Worm (Caenorhabditis elegans): ENCODE data around the gene ssup-72.
"Not testable (repeated sequence)": the region's sequence is repeated elsewhere in the genome, so short reads cannot be mapped to it uniquely, and the experiment has no call there.

Gene ssup-72

ce11 chrII:6768014-6768413 lies 8.4 kb upstream of the ssup-72 start, which contains the start of gene F41G3.18:
F41G3.18 (plus strand) TSS chrII:6768314.
- TF ChIP-seq cog-1 (tag; optimal IDR thresholded peaks at IDR 0.05), result no peak
- no peak for TF ChIP-seq T22C8.4 (GFP tag; IDR thresholded peaks at IDR 0.05)
- TF ChIP-seq ref-1 (GFP tag; conservative IDR thresholded peaks at IDR 0.05), result no peak
- no peak for TF ChIP-seq med-1 (GFP tag; optimal IDR thresholded peaks at IDR 0.05; ENCODE audit: insufficient read depth)
- no peak for TF ChIP-seq ztf-23 (GFP tag; IDR thresholded peaks at IDR 0.05)
- no peak for TF ChIP-seq tab-1 (GFP tag; IDR thresholded peaks at IDR 0.05)
- TF ChIP-seq flt-1 (GFP tag; IDR thresholded peaks at IDR 0.05), result no peak
- no peak for TF ChIP-seq ztf-29 (GFP tag; IDR thresholded peaks at IDR 0.05)
- TF ChIP-seq klf-2 (GFP tag; conservative IDR thresholded peaks at IDR 0.05), result no peak

ce11 chrII:6770030-6770429 lies 6.4 kb upstream of the ssup-72 start:
- TF ChIP-seq cog-1 (tag; optimal IDR thresholded peaks at IDR 0.05), result no peak
- no peak for TF ChIP-seq ref-1 (GFP tag; conservative IDR thresholded peaks at IDR 0.05)
- TF ChIP-seq flt-1 (GFP tag; IDR thresholded peaks at IDR 0.05), result no peak
- no peak for TF ChIP-seq med-1 (GFP tag; optimal IDR thresholded peaks at IDR 0.05; ENCODE audit: insufficient read depth)
- TF ChIP-seq klf-2 (GFP tag; conservative IDR thresholded peaks at IDR 0.05), result no peak
- TF ChIP-seq tab-1 (GFP tag; IDR thresholded peaks at IDR 0.05), result no peak

DNA sequence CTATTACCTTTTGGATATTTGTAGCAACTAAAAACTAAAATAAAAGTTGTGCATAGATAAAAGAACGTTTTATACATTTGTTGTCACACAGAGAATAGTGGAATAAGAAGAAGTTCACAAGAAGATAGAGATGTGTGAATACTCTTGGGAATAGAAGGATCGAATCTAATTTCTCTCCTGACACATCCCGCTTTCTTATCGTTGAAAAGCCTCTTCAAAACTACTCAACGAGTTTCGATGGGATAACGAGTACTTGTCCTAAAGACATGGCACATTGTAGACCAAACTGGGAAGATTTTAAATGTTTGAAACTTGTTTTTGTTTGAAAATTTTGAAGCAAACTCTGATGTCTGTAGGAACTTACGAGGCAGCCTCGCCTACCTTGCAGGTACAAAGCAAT lies 3.9 kb upstream of the ssup-72 start:
- no peak for TF ChIP-seq flt-1 (GFP tag; IDR thresholded peaks at IDR 0.05)
- no peak for TF ChIP-seq med-1 (GFP tag; optimal IDR thresholded peaks at IDR 0.05; ENCODE audit: insufficient read depth)
- TF ChIP-seq ztf-29 (GFP tag; IDR thresholded peaks at IDR 0.05), result no peak
- TF ChIP-seq ztf-23 (GFP tag; IDR thresholded peaks at IDR 0.05), result no peak
- no peak for TF ChIP-seq ref-1 (GFP tag; conservative IDR thresholded peaks at IDR 0.05)
- no peak for TF ChIP-seq T22C8.4 (GFP tag; IDR thresholded peaks at IDR 0.05)
- no peak for TF ChIP-seq klf-2 (GFP tag; conservative IDR thresholded peaks at IDR 0.05)
- no peak for TF ChIP-seq tab-1 (GFP tag; IDR thresholded peaks at IDR 0.05)
- TF ChIP-seq cog-1 (tag; optimal IDR thresholded peaks at IDR 0.05), result no peak

- TF ChIP-seq med-1 (GFP tag; optimal IDR thresholded peaks at IDR 0.05; ENCODE audit: insufficient read depth); T22C8.4 (GFP tag; IDR thresholded peaks at IDR 0.05); flt-1 (GFP tag; IDR thresholded peaks at IDR 0.05): not testable (repeated sequence)
Observed at ce11 chrII:6775076-6775475, 1.3 kb upstream of the ssup-72 start, which contains the start of gene agr-1. agr-1 (minus strand) TSS chrII:6775176.

ce11 chrII:6779104-6779503 lies 2.7 kb downstream of the ssup-72 start, which contains the start of gene T13C2.7:
T13C2.7 (plus strand) TSS chrII:6779404.
- TF ChIP-seq flt-1 (GFP tag; IDR thresholded peaks at IDR 0.05), result no peak
- no peak for TF ChIP-seq ztf-23 (GFP tag; IDR thresholded peaks at IDR 0.05)
- no peak for TF ChIP-seq med-1 (GFP tag; optimal IDR thresholded peaks at IDR 0.05; ENCODE audit: insufficient read depth)
- TF ChIP-seq T22C8.4 (GFP tag; IDR thresholded peaks at IDR 0.05), result no peak
- no peak for TF ChIP-seq tab-1 (GFP tag; IDR thresholded peaks at IDR 0.05)
- TF ChIP-seq cog-1 (tag; optimal IDR thresholded peaks at IDR 0.05), result no peak
- no peak for TF ChIP-seq ref-1 (GFP tag; conservative IDR thresholded peaks at IDR 0.05)
- no peak for TF ChIP-seq klf-2 (GFP tag; conservative IDR thresholded peaks at IDR 0.05)

DNA sequence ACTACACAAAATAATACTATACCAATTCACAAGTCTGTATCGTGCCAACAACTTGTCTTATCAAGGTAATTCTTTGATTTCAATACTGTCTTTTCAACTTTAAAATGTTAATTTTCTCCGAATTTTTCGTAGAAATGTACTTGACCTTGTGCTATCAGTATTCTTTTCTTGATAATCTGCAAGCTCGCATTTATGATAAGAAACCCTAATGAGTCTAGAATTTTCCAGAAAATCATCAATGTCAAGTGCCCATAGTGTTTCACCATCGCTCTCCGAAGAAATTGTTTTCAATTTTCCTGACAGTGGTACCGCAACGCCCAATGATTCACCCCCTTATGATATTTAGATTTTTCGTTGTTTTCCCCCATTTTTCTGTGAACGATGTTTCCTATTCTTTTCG lies 4.8 kb downstream of the ssup-72 start:
- no peak for TF ChIP-seq med-1 (GFP tag; optimal IDR thresholded peaks at IDR 0.05; ENCODE audit: insufficient read depth)
- no peak for TF ChIP-seq ztf-23 (GFP tag; IDR thresholded peaks at IDR 0.05)
- no peak for TF ChIP-seq flt-1 (GFP tag; IDR thresholded peaks at IDR 0.05)
- TF ChIP-seq tab-1 (GFP tag; IDR thresholded peaks at IDR 0.05), result no peak
- TF ChIP-seq ztf-29 (GFP tag; IDR thresholded peaks at IDR 0.05), result no peak
- TF ChIP-seq klf-2 (GFP tag; conservative IDR thresholded peaks at IDR 0.05), result no peak
- no peak for TF ChIP-seq T22C8.4 (GFP tag; IDR thresholded peaks at IDR 0.05)
- TF ChIP-seq ref-1 (GFP tag; conservative IDR thresholded peaks at IDR 0.05), result no peak
- TF ChIP-seq cog-1 (tag; optimal IDR thresholded peaks at IDR 0.05), result no peak

- TF ChIP-seq med-1 (GFP tag; optimal IDR thresholded peaks at IDR 0.05; ENCODE audit: insufficient read depth), result no peak
- no peak for TF ChIP-seq klf-2 (GFP tag; conservative IDR thresholded peaks at IDR 0.05)
- no peak for TF ChIP-seq T22C8.4 (GFP tag; IDR thresholded peaks at IDR 0.05)
- TF ChIP-seq ztf-29 (GFP tag; IDR thresholded peaks at IDR 0.05), result no peak
- no peak for TF ChIP-seq cog-1 (tag; optimal IDR thresholded peaks at IDR 0.05)
- TF ChIP-seq ztf-23 (GFP tag; IDR thresholded peaks at IDR 0.05), result no peak
- TF ChIP-seq ref-1 (GFP tag; conservative IDR thresholded peaks at IDR 0.05), result no peak
- TF ChIP-seq flt-1 (GFP tag; IDR thresholded peaks at IDR 0.05), result no peak
- no peak for TF ChIP-seq tab-1 (GFP tag; IDR thresholded peaks at IDR 0.05)
Observed at ce11 chrII:6781983-6782382, 5.6 kb downstream of the ssup-72 start.

DNA sequence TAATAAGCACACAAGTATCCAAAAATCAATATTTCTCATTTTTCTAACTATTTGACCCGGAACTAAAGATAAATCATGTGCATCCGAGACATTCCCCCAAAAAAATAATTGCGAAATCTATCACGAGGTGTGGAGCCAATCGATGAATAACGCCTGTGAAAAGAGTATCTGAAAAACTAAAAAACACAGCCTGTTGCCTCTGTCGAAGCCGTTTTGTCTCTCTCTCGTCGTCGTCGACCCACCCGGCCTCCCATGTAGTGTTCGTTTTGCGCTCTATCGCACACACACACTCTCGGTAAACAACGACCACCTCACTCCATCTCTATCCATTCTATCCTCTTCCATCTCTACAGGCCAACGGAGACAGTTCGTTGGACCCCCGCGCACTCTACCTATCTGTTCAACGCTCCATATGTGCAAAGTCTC lies 6.4 kb downstream of the ssup-72 start:
- TF ChIP-seq ztf-23 (GFP tag; IDR thresholded peaks at IDR 0.05), result no peak
- TF ChIP-seq klf-2 (GFP tag; conservative IDR thresholded peaks at IDR 0.05), result no peak

ce11 chrII:6783377-6783829 lies 7.0 kb downstream of the ssup-72 start, which contains the start of gene gldi-2:
gldi-2 (plus strand) TSS chrII:6783427.
- no peak for TF ChIP-seq T22C8.4 (GFP tag; IDR thresholded peaks at IDR 0.05)
- TF ChIP-seq cog-1 (tag; optimal IDR thresholded peaks at IDR 0.05), result no peak
- no peak for TF ChIP-seq ztf-23 (GFP tag; IDR thresholded peaks at IDR 0.05)

- no peak for TF ChIP-seq ztf-23 (GFP tag; IDR thresholded peaks at IDR 0.05)
- TF ChIP-seq ztf-29 (GFP tag; IDR thresholded peaks at IDR 0.05), result no peak
- TF ChIP-seq tab-1 (GFP tag; IDR thresholded peaks at IDR 0.05), result no peak
- no peak for TF ChIP-seq med-1 (GFP tag; optimal IDR thresholded peaks at IDR 0.05; ENCODE audit: insufficient read depth)
- no peak for TF ChIP-seq flt-1 (GFP tag; IDR thresholded peaks at IDR 0.05)
- no peak for TF ChIP-seq T22C8.4 (GFP tag; IDR thresholded peaks at IDR 0.05)
- no peak for TF ChIP-seq klf-2 (GFP tag; conservative IDR thresholded peaks at IDR 0.05)
- no peak for TF ChIP-seq ref-1 (GFP tag; conservative IDR thresholded peaks at IDR 0.05)
- no peak for TF ChIP-seq cog-1 (tag; optimal IDR thresholded peaks at IDR 0.05)
Observed at ce11 chrII:6788672-6789298, 12.4 kb downstream of the ssup-72 start, which contains the start of gene T13C2.3. T13C2.3 (plus strand) TSS chrII:6789248.
